Fruit fly (Drosophila melanogaster) Kc167 (cell line): ENCODE results near the gene ort.

Experiments
- Sin3A ChIP-seq: fragments of >200 bp; optimal IDR thresholded peaks from 2 replicates; lab custom pipeline; 2018; ENCODE audit warnings: missing external identifiers
- h ChIP-seq: fragments of >200 bp; optimal IDR thresholded peaks from 3 replicates; lab custom pipeline; 2018; ENCODE audit warnings: missing external identifiers
- insv ChIP-seq: fragments of >200 bp; optimal IDR thresholded peaks from 3 replicates; lab custom pipeline; 2018; ENCODE audit warnings: missing external identifiers

DNA sequence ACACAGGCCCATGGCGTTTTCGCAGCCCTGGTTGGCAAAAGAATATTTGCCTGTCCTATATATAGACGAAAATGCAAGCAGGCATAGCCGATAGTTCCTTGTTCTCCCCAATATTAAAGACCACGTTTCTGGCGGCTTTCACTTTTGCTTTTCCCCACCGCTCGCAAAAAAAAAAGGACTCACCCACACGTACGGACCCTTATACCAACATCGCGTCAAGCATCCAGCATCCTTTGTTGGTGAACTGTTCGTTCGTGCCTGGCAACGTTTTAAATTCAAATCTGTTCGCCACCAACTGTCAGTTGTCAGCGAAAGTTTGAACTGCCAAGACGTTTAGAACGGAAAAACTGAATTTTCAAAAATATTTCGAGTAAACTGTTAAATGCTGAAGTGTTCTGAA, at the start of gene ort:
- TF ChIP-seq insv (lab: Kevin White, UChicago) = no peak
- TF ChIP-seq h (lab: Kevin White, UChicago) = no peak
- no peak for TF ChIP-seq Sin3A (lab: Kevin White, UChicago)
